Fruit fly (Drosophila melanogaster) whole organism, embryonic: ENCODE results near the gene CG11970.

ENCODE experiments used
- Atf-2 ChIP-seq: fragments of 200-800 bp; sonication (Bioruptor generic); optimal IDR thresholded peaks from 2 replicates; lab custom pipeline; 2016; ENCODE audit warnings: missing biosample characterization, missing genetic modification characterization
- Bdp1 ChIP-seq: fragments of 200-800 bp; sonication (Bioruptor generic); optimal IDR thresholded peaks from 3 replicates; lab custom pipeline; 2016; ENCODE audit warnings: missing biosample characterization, missing genetic modification characterization
- CG10267 ChIP-seq: fragments of 200-800 bp; sonication (Bioruptor generic); optimal IDR thresholded peaks from 2 replicates; lab custom pipeline; 2018; ENCODE audit warnings: missing biosample characterization, mild to moderate bottlenecking, missing genetic modification characterization, moderate library complexity
- CG10565 ChIP-seq: fragments of 200-800 bp; sonication (Bioruptor generic); optimal IDR thresholded peaks from 3 replicates; lab custom pipeline; 2016; ENCODE audit warnings: missing biosample characterization, mild to moderate bottlenecking, missing genetic modification characterization
- CG10979 ChIP-seq: fragments of 200-800 bp; sonication (Bioruptor generic); optimal IDR thresholded peaks from 2 replicates; lab custom pipeline; 2018; ENCODE audit warnings: missing biosample characterization, mild to moderate bottlenecking, missing genetic modification characterization, moderate library complexity
- CG11456 ChIP-seq: fragments of 200-800 bp; sonication (Bioruptor generic); IDR thresholded peaks from 3 replicates; pipeline ENCODE4 v1.3.6; 2022; ENCODE audit warnings: missing biosample characterization, missing genetic modification characterization
- CG11695 ChIP-seq: fragments of 200-800 bp; sonication (Bioruptor generic); IDR thresholded peaks from 3 replicates; pipeline ENCODE4 v1.3.6; 2022; ENCODE audit warnings: missing biosample characterization, missing genetic modification characterization
- CG13894 ChIP-seq: fragments of 200-800 bp; sonication (Bioruptor generic); optimal IDR thresholded peaks from 3 replicates; lab custom pipeline; 2018; ENCODE audit warnings: missing biosample characterization, mild to moderate bottlenecking, missing genetic modification characterization, moderate library complexity
- CG15479 ChIP-seq: fragments of 200-800 bp; sonication (Bioruptor generic); optimal IDR thresholded peaks from 3 replicates; lab custom pipeline; 2019; ENCODE audit warnings: missing biosample characterization, mild to moderate bottlenecking, missing genetic modification characterization, moderate library complexity
- CG15696 ChIP-seq: fragments of 200-800 bp; sonication (Bioruptor generic); optimal IDR thresholded peaks from 2 replicates; lab custom pipeline; 2019; ENCODE audit warnings: missing biosample characterization, mild to moderate bottlenecking, missing genetic modification characterization, moderate library complexity
- CG16863 ChIP-seq: fragments of 200-800 bp; sonication (Bioruptor generic); optimal IDR thresholded peaks from 3 replicates; lab custom pipeline; 2016; ENCODE audit warnings: missing biosample characterization, missing genetic modification characterization
- CG17359 ChIP-seq: fragments of 200-800 bp; sonication (Bioruptor generic); optimal IDR thresholded peaks from 3 replicates; lab custom pipeline; 2018; ENCODE audit warnings: missing biosample characterization, mild to moderate bottlenecking, missing genetic modification characterization, moderate library complexity
- CG17568 ChIP-seq: fragments of 200-800 bp; sonication (Bioruptor generic); optimal IDR thresholded peaks from 2 replicates; lab custom pipeline; 2018; ENCODE audit warnings: missing biosample characterization, mild to moderate bottlenecking, missing genetic modification characterization, moderate library complexity
- CG18764 ChIP-seq: fragments of 200-800 bp; sonication (Bioruptor generic); optimal IDR thresholded peaks from 3 replicates; lab custom pipeline; 2016; ENCODE audit warnings: missing biosample characterization, missing genetic modification characterization
- CG2889 ChIP-seq: fragments of 200-800 bp; sonication (Bioruptor generic); IDR thresholded peaks from 3 replicates; pipeline ENCODE4 v1.3.6; 2022; ENCODE audit warnings: missing biosample characterization, missing genetic modification characterization
- CG30020 ChIP-seq: fragments of 200-800 bp; optimal IDR thresholded peaks from 2 replicates; lab custom pipeline; 2019; ENCODE audit warnings: missing biosample characterization, mild to moderate bottlenecking, missing genetic modification characterization, moderate library complexity
- CG43689 ChIP-seq: fragments of 200-800 bp; sonication (Bioruptor generic); IDR thresholded peaks from 2 replicates; pipeline ENCODE4 v1.3.6; 2022; ENCODE audit warnings: missing biosample characterization, missing genetic modification characterization
- CG7372 ChIP-seq: fragments of 200-800 bp; sonication (Bioruptor generic); IDR thresholded peaks from 2 replicates; pipeline ENCODE4 v1.3.6; 2022; ENCODE audit warnings: missing biosample characterization, missing genetic modification characterization
- CG9797 ChIP-seq: fragments of 200-800 bp; sonication (Bioruptor generic); optimal IDR thresholded peaks from 3 replicates; lab custom pipeline; 2018; ENCODE audit warnings: missing biosample characterization, mild to moderate bottlenecking, missing genetic modification characterization
- CG9932 ChIP-seq: fragments of 200-800 bp; sonication (Bioruptor generic); IDR thresholded peaks from 2 replicates; pipeline ENCODE4 v1.3.6; 2022; ENCODE audit warnings: missing biosample characterization, missing genetic modification characterization
- CTCF ChIP-seq: fragments of 200-800 bp; sonication (Bioruptor generic); optimal IDR thresholded peaks from 2 replicates; lab custom pipeline; 2017; ENCODE audit warnings: missing biosample characterization, mild to moderate bottlenecking, missing genetic modification characterization, moderate library complexity
- CoRest ChIP-seq: fragments of 200-800 bp; sonication (Bioruptor generic); optimal IDR thresholded peaks from 3 replicates; lab custom pipeline; 2018; ENCODE audit warnings: missing biosample characterization, mild to moderate bottlenecking, missing genetic modification characterization, moderate library complexity
- D19A ChIP-seq: fragments of 200-800 bp; optimal IDR thresholded peaks from 3 replicates; lab custom pipeline; 2019; ENCODE audit warnings: missing biosample characterization, mild to moderate bottlenecking, missing genetic modification characterization, moderate library complexity
- Dad ChIP-seq: fragments of 200-800 bp; sonication (Bioruptor generic); optimal IDR thresholded peaks from 3 replicates; lab custom pipeline; 2016; ENCODE audit warnings: missing biosample characterization, missing genetic modification characterization
- E2f1 ChIP-seq: fragments of 200-800 bp; sonication (Bioruptor generic); IDR thresholded peaks from 2 replicates; pipeline ENCODE4 v1.3.6; 2022; ENCODE audit warnings: missing biosample characterization, missing genetic modification characterization
- HLH3B ChIP-seq: fragments of 200-800 bp; sonication (Bioruptor generic); IDR thresholded peaks from 2 replicates; pipeline ENCODE4 v1.3.6; 2022; ENCODE audit warnings: missing biosample characterization, missing genetic modification characterization
- HmgD ChIP-seq: fragments of 200-800 bp; sonication (Bioruptor generic); optimal IDR thresholded peaks from 3 replicates; lab custom pipeline; 2016; ENCODE audit warnings: missing biosample characterization, missing genetic modification characterization
- Hmx ChIP-seq: fragments of 200-800 bp; sonication (Bioruptor generic); optimal IDR thresholded peaks from 2 replicates; lab custom pipeline; 2016; ENCODE audit warnings: missing biosample characterization, missing genetic modification characterization
- Hr39 ChIP-seq: fragments of >200 bp; optimal IDR thresholded peaks from 2 replicates; lab custom pipeline; 2017
- NC2α ChIP-seq: fragments of 200-800 bp; sonication (Bioruptor generic); optimal IDR thresholded peaks from 2 replicates; lab custom pipeline; 2016; ENCODE audit warnings: missing biosample characterization, missing genetic modification characterization
- Opbp ChIP-seq: fragments of 200-800 bp; sonication (Bioruptor generic); IDR thresholded peaks from 3 replicates; pipeline ENCODE4 v1.3.6; 2022; ENCODE audit warnings: missing biosample characterization, missing genetic modification characterization; ENCODE audit not compliant: partially characterized antibody
- Pdp1 ChIP-seq, 2 experiments: fragments of 200-800 bp; sonication (Bioruptor generic); optimal IDR thresholded peaks; 3 replicates each; lab custom pipeline; 2016; ENCODE audit warnings: missing biosample characterization in 2 of 2, missing genetic modification characterization in 2 of 2, mild to moderate bottlenecking in 1 of 2, moderate library complexity in 1 of 2
- Six4 ChIP-seq: fragments of 200-800 bp; sonication (Bioruptor generic); optimal IDR thresholded peaks from 2 replicates; lab custom pipeline; 2016; ENCODE audit warnings: missing biosample characterization, missing genetic modification characterization
- Sox102F ChIP-seq: fragments of 200-800 bp; sonication (Bioruptor generic); optimal IDR thresholded peaks from 2 replicates; lab custom pipeline; 2018; ENCODE audit warnings: missing biosample characterization, mild to moderate bottlenecking, missing genetic modification characterization, moderate library complexity
- Sry-β ChIP-seq: fragments of 200-800 bp; sonication (Bioruptor generic); optimal IDR thresholded peaks from 2 replicates; lab custom pipeline; 2018; ENCODE audit warnings: missing biosample characterization, mild to moderate bottlenecking, missing genetic modification characterization, moderate library complexity
- Tbp ChIP-seq: fragments of >200 bp; optimal IDR thresholded peaks from 2 replicates; lab custom pipeline; 2018; ENCODE audit warnings: missing biosample characterization, missing genetic modification characterization
- ab ChIP-seq: fragments of 200-800 bp; sonication (Bioruptor generic); optimal IDR thresholded peaks from 2 replicates; lab custom pipeline; 2016; ENCODE audit warnings: missing biosample characterization, missing genetic modification characterization
- bsh ChIP-seq, 2 experiments: fragments of 200-800 bp; sonication (Bioruptor generic); optimal IDR thresholded peaks; 2 replicates each; lab custom pipeline; 2017 to 2018; ENCODE audit warnings: mild to moderate bottlenecking in 2 of 2, missing biosample characterization in 2 of 2, missing genetic modification characterization in 2 of 2, moderate library complexity in 1 of 2
- croc ChIP-seq: fragments of 200-800 bp; sonication (Bioruptor generic); conservative IDR thresholded peaks from 3 replicates; pipeline ENCODE4 v1.3.6; 2022; ENCODE audit warnings: missing biosample characterization, missing genetic modification characterization
- dpn ChIP-seq, 2 experiments: fragments of 200-800 bp; sonication (Bioruptor generic); optimal IDR thresholded peaks; 3 replicates each; lab custom pipeline; 2016; ENCODE audit warnings: missing biosample characterization in 2 of 2, missing genetic modification characterization in 2 of 2
- jigr1 ChIP-seq: fragments of 200-800 bp; sonication (Bioruptor generic); IDR thresholded peaks from 3 replicates; pipeline ENCODE4 v1.3.6; 2022; ENCODE audit warnings: missing biosample characterization, missing genetic modification characterization
- klu ChIP-seq: fragments of 200-800 bp; sonication (Bioruptor generic); IDR thresholded peaks from 2 replicates; pipeline ENCODE4 v1.3.6; 2022; ENCODE audit warnings: missing biosample characterization, missing genetic modification characterization
- lbe ChIP-seq: fragments of 200-800 bp; sonication (Bioruptor generic); optimal IDR thresholded peaks from 2 replicates; lab custom pipeline; 2016; ENCODE audit warnings: missing biosample characterization, mild to moderate bottlenecking, missing genetic modification characterization
- nmo ChIP-seq: fragments of 200-800 bp; sonication (Bioruptor generic); optimal IDR thresholded peaks from 2 replicates; lab custom pipeline; 2018; ENCODE audit warnings: missing biosample characterization, mild to moderate bottlenecking, missing genetic modification characterization, moderate library complexity
- run ChIP-seq: fragments of 200-800 bp; sonication (Bioruptor generic); optimal IDR thresholded peaks from 3 replicates; lab custom pipeline; 2018; ENCODE audit warnings: missing biosample characterization, mild to moderate bottlenecking, missing genetic modification characterization
- sc ChIP-seq, 3 experiments: fragments of >200 bp in 2 of 3; fragments of 200-800 bp in 1 of 3; sonication (Bioruptor generic) in 1 of 3; optimal IDR thresholded peaks; 2 replicates in 2 of 3; 3 replicates in 1 of 3; lab custom pipeline; 2017; ENCODE audit warnings: mild to moderate bottlenecking in 1 of 3, missing biosample characterization in 1 of 3, missing genetic modification characterization in 1 of 3, missing genetic modification reagents in 1 of 3
- seq ChIP-seq: fragments of 200-800 bp; sonication (Bioruptor generic); IDR thresholded peaks from 2 replicates; pipeline ENCODE4 v1.3.6; 2022; ENCODE audit warnings: missing biosample characterization, missing genetic modification characterization
- tio ChIP-seq: fragments of 200-800 bp; sonication (Bioruptor generic); optimal IDR thresholded peaks from 2 replicates; lab custom pipeline; 2017; ENCODE audit warnings: missing biosample characterization, missing genetic modification characterization, inconsistent platforms
- tll ChIP-seq, 2 experiments: fragments of 200-800 bp in 1 of 2; fragments of >200 bp in 1 of 2; sonication (Bioruptor generic) in 1 of 2; optimal IDR thresholded peaks; 2 replicates each; lab custom pipeline; 2017 to 2019; ENCODE audit warnings: missing biosample characterization in 2 of 2, missing genetic modification characterization in 2 of 2, mild to moderate bottlenecking in 1 of 2, moderate library complexity in 1 of 2
- usp ChIP-seq: fragments of >200 bp; optimal IDR thresholded peaks from 2 replicates; lab custom pipeline; 2017; ENCODE audit warnings: missing biosample characterization, missing genetic modification characterization

Gene CG11970

DNA sequence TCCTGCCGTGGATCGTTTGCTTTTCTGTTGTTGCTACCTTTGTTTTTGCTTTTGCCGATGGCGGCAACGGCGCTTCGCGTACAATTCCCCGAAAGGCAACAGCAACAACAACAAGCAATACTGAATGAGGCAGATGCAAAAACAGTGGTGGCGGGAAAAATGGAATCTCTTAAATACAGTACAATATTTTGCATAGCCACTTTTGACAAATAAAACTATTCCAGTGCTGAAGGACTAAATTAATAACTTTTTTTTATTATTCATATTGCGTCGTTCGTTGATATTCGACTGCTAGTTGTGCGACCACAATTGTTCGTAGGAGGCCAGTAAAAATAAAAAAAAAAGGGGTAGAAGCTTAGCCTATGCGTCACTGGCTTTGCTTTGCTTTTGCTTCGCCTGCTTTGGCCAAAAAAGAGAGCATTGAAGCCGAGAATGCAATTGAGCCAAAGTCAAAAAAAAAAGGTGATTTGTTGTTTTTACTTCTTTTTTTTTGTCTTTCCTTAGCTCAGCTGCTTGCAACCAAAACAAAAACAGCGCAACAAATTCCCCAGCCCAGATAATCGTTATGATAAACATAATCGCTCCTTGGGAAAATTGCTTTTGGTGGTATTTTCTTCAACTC is 47.4 kb downstream of the CG11970 start (continued):
- peak; percentile 63 to 83 for TF ChIP-seq Pdp1 (GFP tag; optimal IDR thresholded peaks at IDR 0.05; lab: Kevin White, UChicago)
- peak; percentile 67 for TF ChIP-seq Dad
- peak; percentile 78 for TF ChIP-seq tio
- peak; percentile 86 for TF ChIP-seq CG43689
- no peak for TF ChIP-seq CG15696 (tag; lab: Kevin White, UChicago)
- TF ChIP-seq Bdp1 (GFP tag; lab: Kevin White, UChicago): peak; percentile 72
- TF ChIP-seq Hmx (GFP tag; lab: Kevin White, UChicago): peak; percentile 53
- TF ChIP-seq CG9932 (GFP tag; lab: Robert Waterston, UW): peak; percentile 87
- TF ChIP-seq CTCF: peak; percentile 40
- TF ChIP-seq bsh (GFP tag; optimal IDR thresholded peaks at IDR 0.05; lab: Kevin White, UChicago): peak; percentile 89 to 99
- TF ChIP-seq usp (GFP tag; lab: Kevin White, UChicago): no peak
- peak; percentile 78 for TF ChIP-seq croc
- peak; percentile 75 for TF ChIP-seq D19A (tag; lab: Kevin White, UChicago)
- TF ChIP-seq CG11456 (GFP tag; lab: Robert Waterston, UW): peak; percentile 91
- TF ChIP-seq E2f1 (GFP tag; lab: Robert Waterston, UW): peak; percentile 86
- TF ChIP-seq Sry-β (GFP tag; lab: Kevin White, UChicago): peak; percentile 32
- peak; percentile 92 for TF ChIP-seq lbe
- TF ChIP-seq CG10267 (tag; lab: Kevin White, UChicago): peak; percentile 79
- peak; percentile 85 for TF ChIP-seq CG17568
- peak; percentile 95 for TF ChIP-seq CG11695
- peak; percentile 66; the same call in 1 of the 3 replicates for TF ChIP-seq jigr1 (GFP tag; lab: Robert Waterston, UW)
- no peak for TF ChIP-seq Opbp (GFP tag; lab: Robert Waterston, UW)
- TF ChIP-seq CG15479 (GFP tag; lab: Kevin White, UChicago): no peak
- TF ChIP-seq HmgD (GFP tag; lab: Kevin White, UChicago): peak; percentile 72
- peak; percentile 29; the same call in 1 of the 2 replicates for TF ChIP-seq klu (GFP tag; lab: Robert Waterston, UW)
- peak; percentile 87 for TF ChIP-seq CG2889 (GFP tag; lab: Robert Waterston, UW)
- peak; percentile 92 for TF ChIP-seq HLH3B (GFP tag; lab: Robert Waterston, UW)
- TF ChIP-seq CG30020 (tag; lab: Kevin White, UChicago): peak; percentile 19
- TF ChIP-seq sc (optimal IDR thresholded peaks at IDR 0.05; lab: Kevin White, UChicago): no peak
- peak; percentile 61 for TF ChIP-seq sc (GFP tag; optimal IDR thresholded peaks at IDR 0.05; lab: Kevin White, UChicago)
- peak; percentile 65 for TF ChIP-seq CG18764 (GFP tag; lab: Kevin White, UChicago)
- peak; percentile 61 for TF ChIP-seq CG13894 (tag; lab: Kevin White, UChicago)
- TF ChIP-seq CG10565 (GFP tag; lab: Kevin White, UChicago): peak; percentile 42
- TF ChIP-seq ab (GFP tag; lab: Kevin White, UChicago): no peak
- TF ChIP-seq Tbp (GFP tag; lab: Kevin White, UChicago): no peak
- peak; percentile 96 for TF ChIP-seq Sox102F
- TF ChIP-seq CG16863 (GFP tag; lab: Kevin White, UChicago): peak; percentile 75
- TF ChIP-seq NC2α (GFP tag; lab: Kevin White, UChicago): peak; percentile 59
- no peak for TF ChIP-seq CG9797
- peak; percentile 68 for TF ChIP-seq Six4 (GFP tag; lab: Kevin White, UChicago)
- TF ChIP-seq tll (GFP tag; optimal IDR thresholded peaks at IDR 0.05; lab: Kevin White, UChicago): no peak
- TF ChIP-seq run (tag; lab: Kevin White, UChicago): peak; percentile 79
- peak; percentile 84 for TF ChIP-seq CoRest (tag; lab: Kevin White, UChicago)
- TF ChIP-seq Hr39 (lab: Kevin White, UChicago): no peak
- peak; percentile 55 for TF ChIP-seq Atf-2
- TF ChIP-seq CG17359 (tag; lab: Kevin White, UChicago): peak; percentile 95
- TF ChIP-seq CG7372: peak; percentile 88
- peak; percentile 94 for TF ChIP-seq seq
- TF ChIP-seq dpn (GFP tag; optimal IDR thresholded peaks at IDR 0.05; lab: Kevin White, UChicago): peak; percentile 78 to 89
- TF ChIP-seq CG10979 (tag; lab: Kevin White, UChicago): peak; percentile 79
- peak; percentile 82 for TF ChIP-seq nmo
